Worm (Caenorhabditis elegans): ENCODE measurements around the gene str-160.
"Not testable (repeated sequence)": the region's sequence is repeated elsewhere in the genome, so short reads cannot be mapped to it uniquely, and the experiment has no call there.

DNA sequence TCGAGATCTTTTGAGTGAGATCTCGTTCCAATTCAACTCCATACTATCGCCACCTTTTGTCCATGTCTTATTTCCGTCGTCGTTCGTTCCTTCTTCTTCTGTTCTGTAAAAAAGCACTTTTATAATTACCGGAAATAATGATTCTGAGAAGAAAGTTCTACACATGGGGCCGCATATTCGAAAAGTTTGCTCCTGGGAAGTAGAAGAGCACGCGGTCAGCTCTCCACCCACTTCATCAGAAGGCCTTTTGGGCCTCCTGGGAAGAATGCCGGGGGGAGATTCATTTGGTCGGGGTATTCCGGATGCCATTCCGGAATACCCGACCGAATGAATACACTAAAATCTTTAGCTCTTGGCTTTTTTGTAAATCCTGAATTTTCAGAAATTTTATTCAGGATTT lies 42.2 kb upstream of the str-160 start, which contains the start of gene Y46H3C.5:
- not testable (repeated sequence) for TF ChIP-seq pha-4 (tag; optimal IDR thresholded peaks at IDR 0.05); ZK546.5 (tag; optimal IDR thresholded peaks at IDR 0.05); ama-1 (optimal IDR thresholded peaks at IDR 0.05); fos-1 (tag; optimal IDR thresholded peaks at IDR 0.05); ztf-11 (tag; optimal IDR thresholded peaks at IDR 0.05); unc-39 (tag; optimal IDR thresholded peaks at IDR 0.05); nhr-77 (tag; optimal IDR thresholded peaks at IDR 0.05); aly-2 (tag; optimal IDR thresholded peaks at IDR 0.05); nhr-12 (tag; optimal IDR thresholded peaks at IDR 0.05); unc-62 (GFP tag; optimal IDR thresholded peaks at IDR 0.05); eor-1 (tag; optimal IDR thresholded peaks at IDR 0.05); egl-27 (tag; optimal IDR thresholded peaks at IDR 0.05); snpc-4 (tag; optimal IDR thresholded peaks at IDR 0.05); zag-1 (tag; optimal IDR thresholded peaks at IDR 0.05)
